In genomic region chr2L:21370886-21371285, dm6 we compare ENCODE assay signal across 1 fruit fly cellular context.
TF ChIP-seq lines count a peak whose summit lies in the region.

Gene CG8665 (plus strand): TSS chr2L:21371227.

TF ChIP-seq in whole organism, embryonic, 481 proteins besides CTCF, POLR2A, EP300 and RAD21 (continued from another document and continues in another):
- no peak for TF ChIP-seq wek (GFP tag; optimal IDR thresholded peaks at IDR 0.05; lab: Kevin White, UChicago)
- no peak for TF ChIP-seq Kr (GFP tag; optimal IDR thresholded peaks at IDR 0.05; lab: Kevin White, UChicago)
- TF ChIP-seq CG1792 (GFP tag; optimal IDR thresholded peaks at IDR 0.05; lab: Kevin White, UChicago): no peak
- no peak for TF ChIP-seq Sox100B (GFP tag; optimal IDR thresholded peaks at IDR 0.05; lab: Kevin White, UChicago)
- TF ChIP-seq aop (GFP tag; IDR thresholded peaks at IDR 0.05; lab: Robert Waterston, UW): no peak
- TF ChIP-seq CG4282 (GFP tag; optimal IDR thresholded peaks at IDR 0.05; lab: Kevin White, UChicago): no peak
- peak; percentile 79 for TF ChIP-seq CG2120 (GFP tag; optimal IDR thresholded peaks at IDR 0.05; lab: Kevin White, UChicago)
- TF ChIP-seq CG8478 (optimal IDR thresholded peaks at IDR 0.05; lab: Kevin White, UChicago): no peak
- TF ChIP-seq al (GFP tag; IDR thresholded peaks at IDR 0.05; lab: Robert Waterston, UW): peak; percentile 18; the same call in 1 of the 2 replicates
- no peak for TF ChIP-seq CG10147 (GFP tag; optimal IDR thresholded peaks at IDR 0.05; lab: Kevin White, UChicago)
- no peak for TF ChIP-seq Nf-YB (GFP tag; optimal IDR thresholded peaks at IDR 0.05; lab: Kevin White, UChicago)
- no peak for TF ChIP-seq Gsc (GFP tag; IDR thresholded peaks at IDR 0.05; lab: Robert Waterston, UW)
- peak; percentile 4 for TF ChIP-seq HLH54F (GFP tag; optimal IDR thresholded peaks at IDR 0.05; lab: Kevin White, UChicago)
- no peak for TF ChIP-seq bigmax (GFP tag; optimal IDR thresholded peaks at IDR 0.05; lab: Kevin White, UChicago)
- no peak for TF ChIP-seq gcm (GFP tag; optimal IDR thresholded peaks at IDR 0.05; lab: Kevin White, UChicago)
- TF ChIP-seq GATAe (GFP tag; conservative IDR thresholded peaks at IDR 0.05; lab: Robert Waterston, UW): peak; percentile 81
- no peak for TF ChIP-seq tap (tag; optimal IDR thresholded peaks at IDR 0.05; lab: Kevin White, UChicago)
- no peak for TF ChIP-seq CG15696 (tag; optimal IDR thresholded peaks at IDR 0.05; lab: Kevin White, UChicago)
- peak; percentile 71 for TF ChIP-seq slbo (GFP tag; IDR thresholded peaks at IDR 0.05; lab: Robert Waterston, UW)
- TF ChIP-seq CG2116 (GFP tag; optimal IDR thresholded peaks at IDR 0.05; lab: Kevin White, UChicago): no peak
- TF ChIP-seq CG7556 (GFP tag; optimal IDR thresholded peaks at IDR 0.05; lab: Kevin White, UChicago): no peak
- TF ChIP-seq CG2129 (GFP tag; IDR thresholded peaks at IDR 0.05; lab: Robert Waterston, UW; ENCODE audit: partially characterized antibody): no peak
- TF ChIP-seq CG31224 (GFP tag; IDR thresholded peaks at IDR 0.05; lab: Robert Waterston, UW): no peak
- TF ChIP-seq CG10267 (tag; optimal IDR thresholded peaks at IDR 0.05; lab: Kevin White, UChicago): no peak
- TF ChIP-seq Eip74EF (GFP tag; optimal IDR thresholded peaks at IDR 0.05; lab: Kevin White, UChicago): peak in 1 of 2 experiments; percentile 6
- peak; percentile 67 for TF ChIP-seq gro (GFP tag; optimal IDR thresholded peaks at IDR 0.05; lab: Kevin White, UChicago)
- TF ChIP-seq ci (GFP tag; IDR thresholded peaks at IDR 0.05; lab: Robert Waterston, UW): no peak
- TF ChIP-seq onecut (GFP tag; IDR thresholded peaks at IDR 0.05; lab: Robert Waterston, UW): no peak
- no peak for TF ChIP-seq Dp (GFP tag; optimal IDR thresholded peaks at IDR 0.05; lab: Kevin White, UChicago)
- TF ChIP-seq oc (tag; optimal IDR thresholded peaks at IDR 0.05; lab: Kevin White, UChicago): no peak
- no peak for TF ChIP-seq nerfin-2 (GFP tag; IDR thresholded peaks at IDR 0.05; lab: Robert Waterston, UW; ENCODE audit: partially characterized antibody)
- no peak for TF ChIP-seq ftz-f1 (GFP tag; optimal IDR thresholded peaks at IDR 0.05; lab: Kevin White, UChicago)
- TF ChIP-seq CG18599 (GFP tag; optimal IDR thresholded peaks at IDR 0.05; lab: Kevin White, UChicago): peak; percentile 74
- TF ChIP-seq CG3281 (GFP tag; optimal IDR thresholded peaks at IDR 0.05; lab: Kevin White, UChicago): peak; percentile 42
- no peak for TF ChIP-seq CG8089 (GFP tag; optimal IDR thresholded peaks at IDR 0.05; lab: Kevin White, UChicago)
- no peak for TF ChIP-seq en (GFP tag; optimal IDR thresholded peaks at IDR 0.05; lab: Kevin White, UChicago)
- TF ChIP-seq Xrp1 (GFP tag; IDR thresholded peaks at IDR 0.05; lab: Robert Waterston, UW): no peak
- TF ChIP-seq z (GFP tag; IDR thresholded peaks at IDR 0.05; lab: Robert Waterston, UW): no peak
- peak; percentile 12 for TF ChIP-seq gsb-n (tag; optimal IDR thresholded peaks at IDR 0.05; lab: Kevin White, UChicago)
- TF ChIP-seq CG13424 (tag; optimal IDR thresholded peaks at IDR 0.05; lab: Kevin White, UChicago): peak; percentile 58
- TF ChIP-seq CG30403 (GFP tag; optimal IDR thresholded peaks at IDR 0.05; lab: Kevin White, UChicago): peak; percentile 16
- peak; percentile 44 for TF ChIP-seq CG10209 (GFP tag; optimal IDR thresholded peaks at IDR 0.05; lab: Kevin White, UChicago)
- TF ChIP-seq CG1832 (GFP tag; optimal IDR thresholded peaks at IDR 0.05; lab: Kevin White, UChicago): no peak
- no peak for TF ChIP-seq CG3065 (GFP tag; optimal IDR thresholded peaks at IDR 0.05; lab: Kevin White, UChicago)
- no peak for TF ChIP-seq E2f2 (GFP tag; IDR thresholded peaks at IDR 0.05; lab: Robert Waterston, UW)
- TF ChIP-seq CG31388 (GFP tag; optimal IDR thresholded peaks at IDR 0.05; lab: Kevin White, UChicago): no peak
- no peak for TF ChIP-seq CG33557 (GFP tag; optimal IDR thresholded peaks at IDR 0.05; lab: Kevin White, UChicago)
- TF ChIP-seq jigr1 (GFP tag; IDR thresholded peaks at IDR 0.05; lab: Robert Waterston, UW): no peak
- TF ChIP-seq lola (GFP tag; optimal IDR thresholded peaks at IDR 0.05; lab: Kevin White, UChicago): no peak
- TF ChIP-seq D19A (tag; optimal IDR thresholded peaks at IDR 0.05; lab: Kevin White, UChicago): peak; percentile 98
- no peak for TF ChIP-seq jing (GFP tag; optimal IDR thresholded peaks at IDR 0.05; lab: Kevin White, UChicago)
- TF ChIP-seq Taf1 (GFP tag; IDR thresholded peaks at IDR 0.05; lab: Robert Waterston, UW): no peak
- TF ChIP-seq Dek (tag; optimal IDR thresholded peaks at IDR 0.05; lab: Kevin White, UChicago): no peak
- TF ChIP-seq CG12769 (tag; optimal IDR thresholded peaks at IDR 0.05; lab: Kevin White, UChicago): peak; percentile 42
- no peak for TF ChIP-seq Usf (GFP tag; optimal IDR thresholded peaks at IDR 0.05; lab: Kevin White, UChicago)
- peak in 1 of 2 experiments; percentile 55 for TF ChIP-seq Pdp1 (GFP tag; optimal IDR thresholded peaks at IDR 0.05; lab: Kevin White, UChicago)
- TF ChIP-seq CG3726 (GFP tag; IDR thresholded peaks at IDR 0.05; lab: Robert Waterston, UW): no peak
- no peak for TF ChIP-seq chn (GFP tag; optimal IDR thresholded peaks at IDR 0.05; lab: Kevin White, UChicago)
- no peak for TF ChIP-seq CG33213 (GFP tag; optimal IDR thresholded peaks at IDR 0.05; lab: Kevin White, UChicago)
- TF ChIP-seq abd-A (tag; optimal IDR thresholded peaks at IDR 0.05; lab: Kevin White, UChicago): no peak
- TF ChIP-seq CG11695 (GFP tag; IDR thresholded peaks at IDR 0.05; lab: Robert Waterston, UW): no peak
- TF ChIP-seq Ravus (GFP tag; IDR thresholded peaks at IDR 0.05; lab: Robert Waterston, UW): no peak
- TF ChIP-seq Rfx (GFP tag; IDR thresholded peaks at IDR 0.05; lab: Robert Waterston, UW): peak; percentile 67
- TF ChIP-seq Blimp-1 (GFP tag; optimal IDR thresholded peaks at IDR 0.05; lab: Kevin White, UChicago): no peak
- TF ChIP-seq esg (GFP tag; conservative IDR thresholded peaks at IDR 0.05; lab: Robert Waterston, UW): peak; percentile 8; the same call in 1 of the 2 replicates
- no peak for TF ChIP-seq nom (GFP tag; optimal IDR thresholded peaks at IDR 0.05; lab: Kevin White, UChicago)
- TF ChIP-seq sob (GFP tag; IDR thresholded peaks at IDR 0.05; lab: Robert Waterston, UW): peak; percentile 76
- TF ChIP-seq crol (GFP tag; IDR thresholded peaks at IDR 0.05; lab: Robert Waterston, UW): no peak
- TF ChIP-seq rib (GFP tag; IDR thresholded peaks at IDR 0.05; lab: Robert Waterston, UW): no peak
- TF ChIP-seq Nf-YC (tag; optimal IDR thresholded peaks at IDR 0.05; lab: Kevin White, UChicago): no peak
- no peak for TF ChIP-seq CG3995 (GFP tag; optimal IDR thresholded peaks at IDR 0.05; lab: Kevin White, UChicago)
- TF ChIP-seq Asciz (GFP tag; optimal IDR thresholded peaks at IDR 0.05; lab: Kevin White, UChicago): no peak
- no peak for TF ChIP-seq tio (GFP tag; optimal IDR thresholded peaks at IDR 0.05; lab: Kevin White, UChicago)
- no peak for TF ChIP-seq CG13296 (GFP tag; optimal IDR thresholded peaks at IDR 0.05; lab: Kevin White, UChicago)
- TF ChIP-seq sug (tag; optimal IDR thresholded peaks at IDR 0.05; lab: Kevin White, UChicago): peak; percentile 70
- no peak for TF ChIP-seq Stat92E (GFP tag; optimal IDR thresholded peaks at IDR 0.05; lab: Kevin White, UChicago)
- TF ChIP-seq Elba2 (GFP tag; optimal IDR thresholded peaks at IDR 0.05; lab: Kevin White, UChicago): no peak
- no peak for TF ChIP-seq ssp (GFP tag; IDR thresholded peaks at IDR 0.05; lab: Robert Waterston, UW)
- no peak for TF ChIP-seq nerfin-1 (tag; optimal IDR thresholded peaks at IDR 0.05; lab: Kevin White, UChicago)
- TF ChIP-seq CG6791 (GFP tag; IDR thresholded peaks at IDR 0.05; lab: Robert Waterston, UW; ENCODE audit: partially characterized antibody): no peak
- no peak for TF ChIP-seq CG42726 (GFP tag; IDR thresholded peaks at IDR 0.05; lab: Robert Waterston, UW; ENCODE audit: partially characterized antibody)
- no peak for TF ChIP-seq stc (GFP tag; IDR thresholded peaks at IDR 0.05; lab: Robert Waterston, UW)
- no peak for TF ChIP-seq pum (GFP tag; optimal IDR thresholded peaks at IDR 0.05; lab: Kevin White, UChicago)
- TF ChIP-seq dpn (GFP tag; optimal IDR thresholded peaks at IDR 0.05; lab: Kevin White, UChicago): peak; percentile 14 to 32
- peak; percentile 25 for TF ChIP-seq crc (GFP tag; optimal IDR thresholded peaks at IDR 0.05; lab: Kevin White, UChicago)
- TF ChIP-seq CG12391 (tag; optimal IDR thresholded peaks at IDR 0.05; lab: Kevin White, UChicago): peak; percentile 47
- TF ChIP-seq insv (GFP tag; optimal IDR thresholded peaks at IDR 0.05; lab: Kevin White, UChicago): no peak
- TF ChIP-seq CG17829 (tag; optimal IDR thresholded peaks at IDR 0.05; lab: Kevin White, UChicago): no peak
- TF ChIP-seq pb (GFP tag; optimal IDR thresholded peaks at IDR 0.05; lab: Kevin White, UChicago): no peak
- no peak for TF ChIP-seq klu (GFP tag; IDR thresholded peaks at IDR 0.05; lab: Robert Waterston, UW)
- TF ChIP-seq CG31441 (GFP tag; IDR thresholded peaks at IDR 0.05; lab: Robert Waterston, UW): peak; percentile 19; the same call in 1 of the 2 replicates
- TF ChIP-seq Bgb (GFP tag; IDR thresholded peaks at IDR 0.05; lab: Robert Waterston, UW; ENCODE audit: partially characterized antibody): no peak
- TF ChIP-seq exex (tag; optimal IDR thresholded peaks at IDR 0.05; lab: Kevin White, UChicago): peak; percentile 90
- TF ChIP-seq CG2875 (GFP tag; optimal IDR thresholded peaks at IDR 0.05; lab: Kevin White, UChicago): peak; percentile 9
- TF ChIP-seq Ada2b (GFP tag; IDR thresholded peaks at IDR 0.05; lab: Robert Waterston, UW): peak; percentile 22; the same call in 1 of the 2 replicates
- no peak for TF ChIP-seq ems (GFP tag; optimal IDR thresholded peaks at IDR 0.05; lab: Kevin White, UChicago)
- TF ChIP-seq shn (GFP tag; optimal IDR thresholded peaks at IDR 0.05; lab: Kevin White, UChicago): no peak
- TF ChIP-seq CG6765 (GFP tag; optimal IDR thresholded peaks at IDR 0.05; lab: Kevin White, UChicago): no peak
- TF ChIP-seq bcd (GFP tag; optimal IDR thresholded peaks at IDR 0.05; lab: Kevin White, UChicago): peak; percentile 5
- TF ChIP-seq CG10462 (GFP tag; optimal IDR thresholded peaks at IDR 0.05; lab: Kevin White, UChicago): no peak
- TF ChIP-seq CG4360 (GFP tag; IDR thresholded peaks at IDR 0.05; lab: Robert Waterston, UW): no peak
- no peak for TF ChIP-seq gfzf (GFP tag; optimal IDR thresholded peaks at IDR 0.05; lab: Kevin White, UChicago)
- TF ChIP-seq zfh1 (GFP tag; IDR thresholded peaks at IDR 0.05; lab: Robert Waterston, UW): no peak
- TF ChIP-seq Deaf1 (tag; optimal IDR thresholded peaks at IDR 0.05; lab: Kevin White, UChicago): peak; percentile 72
- TF ChIP-seq CG16863 (GFP tag; optimal IDR thresholded peaks at IDR 0.05; lab: Kevin White, UChicago): no peak
- TF ChIP-seq CG12104 (GFP tag; optimal IDR thresholded peaks at IDR 0.05; lab: Kevin White, UChicago): no peak
- no peak for TF ChIP-seq Tbp (GFP tag; optimal IDR thresholded peaks at IDR 0.05; lab: Kevin White, UChicago)
- no peak for TF ChIP-seq Abd-B (GFP tag; optimal IDR thresholded peaks at IDR 0.05; lab: Kevin White, UChicago)
- TF ChIP-seq usp (GFP tag; optimal IDR thresholded peaks at IDR 0.05; lab: Kevin White, UChicago): no peak
- no peak for TF ChIP-seq CG3163 (GFP tag; optimal IDR thresholded peaks at IDR 0.05; lab: Kevin White, UChicago)
- TF ChIP-seq CG16779 (GFP tag; IDR thresholded peaks at IDR 0.05; lab: Robert Waterston, UW): no peak
- TF ChIP-seq CG15011 (GFP tag; optimal IDR thresholded peaks at IDR 0.05; lab: Kevin White, UChicago): no peak
- TF ChIP-seq CG14965 (GFP tag; optimal IDR thresholded peaks at IDR 0.05; lab: Kevin White, UChicago; ENCODE audit: borderline replicate concordance): no peak
- TF ChIP-seq Hey (tag; optimal IDR thresholded peaks at IDR 0.05; lab: Kevin White, UChicago): no peak
- TF ChIP-seq CG6654 (GFP tag; optimal IDR thresholded peaks at IDR 0.05; lab: Kevin White, UChicago): no peak
- no peak for TF ChIP-seq Mes4 (GFP tag; optimal IDR thresholded peaks at IDR 0.05; lab: Kevin White, UChicago)
- TF ChIP-seq ab (GFP tag; optimal IDR thresholded peaks at IDR 0.05; lab: Kevin White, UChicago): no peak
- TF ChIP-seq B-H2 (GFP tag; optimal IDR thresholded peaks at IDR 0.05; lab: Kevin White, UChicago): no peak
- peak; percentile 18; the same call in 1 of the 2 replicates for TF ChIP-seq ap (GFP tag; IDR thresholded peaks at IDR 0.05; lab: Robert Waterston, UW)
- no peak for TF ChIP-seq ro (GFP tag; IDR thresholded peaks at IDR 0.05; lab: Robert Waterston, UW)
- no peak for TF ChIP-seq Sry-δ (GFP tag; optimal IDR thresholded peaks at IDR 0.05; lab: Kevin White, UChicago)
- TF ChIP-seq CG4820 (GFP tag; optimal IDR thresholded peaks at IDR 0.05; lab: Kevin White, UChicago): no peak
- no peak for TF ChIP-seq twi (tag; optimal IDR thresholded peaks at IDR 0.05; lab: Kevin White, UChicago)
- TF ChIP-seq CG12236 (GFP tag; optimal IDR thresholded peaks at IDR 0.05; lab: Kevin White, UChicago): no peak
- TF ChIP-seq CG32532 (GFP tag; IDR thresholded peaks at IDR 0.05; lab: Robert Waterston, UW): no peak; the same call in 1 of the 2 replicates
- TF ChIP-seq NC2β (GFP tag; optimal IDR thresholded peaks at IDR 0.05; lab: Kevin White, UChicago): no peak
- no peak for TF ChIP-seq Dll (GFP tag; IDR thresholded peaks at IDR 0.05; lab: Robert Waterston, UW; ENCODE audit: partially characterized antibody)
- peak; percentile 22 for TF ChIP-seq eyg (GFP tag; optimal IDR thresholded peaks at IDR 0.05; lab: Kevin White, UChicago)
- TF ChIP-seq CG4730 (GFP tag; IDR thresholded peaks at IDR 0.05; lab: Robert Waterston, UW): no peak
- TF ChIP-seq Hmx (GFP tag; optimal IDR thresholded peaks at IDR 0.05; lab: Kevin White, UChicago): no peak
- no peak for TF ChIP-seq sd (tag; optimal IDR thresholded peaks at IDR 0.05; lab: Kevin White, UChicago)
- TF ChIP-seq PHDP (tag; optimal IDR thresholded peaks at IDR 0.05; lab: Kevin White, UChicago): peak; percentile 77
- no peak for TF ChIP-seq bbx (GFP tag; IDR thresholded peaks at IDR 0.05; lab: Robert Waterston, UW; ENCODE audit: partially characterized antibody)
- no peak for TF ChIP-seq BtbVII (GFP tag; optimal IDR thresholded peaks at IDR 0.05; lab: Kevin White, UChicago)
- no peak for TF ChIP-seq trh (GFP tag; optimal IDR thresholded peaks at IDR 0.05; lab: Kevin White, UChicago)
- no peak for TF ChIP-seq CG10321 (GFP tag; IDR thresholded peaks at IDR 0.05; lab: Robert Waterston, UW)
- no peak for TF ChIP-seq Bdp1 (GFP tag; optimal IDR thresholded peaks at IDR 0.05; lab: Kevin White, UChicago)
- no peak for TF ChIP-seq fd64A (GFP tag; optimal IDR thresholded peaks at IDR 0.05; lab: Kevin White, UChicago)
